Fruit fly (Drosophila melanogaster) whole organism, embryonic: ENCODE results near the gene T48.
A peak's percentile ranks its signal among the peaks of the same experiment; 100 is the strongest.

Experiments
- CG1024 ChIP-seq: fragments of 200-800 bp; sonication (Bioruptor generic); IDR thresholded peaks from 2 replicates; pipeline ENCODE4 v1.3.6; 2022; ENCODE audit warnings: missing biosample characterization, missing genetic modification characterization
- CG10654 ChIP-seq: fragments of 200-800 bp; sonication (Bioruptor generic); optimal IDR thresholded peaks from 2 replicates; lab custom pipeline; 2016; ENCODE audit warnings: missing biosample characterization, missing genetic modification characterization
- CG13287 ChIP-seq: fragments of 200-800 bp; sonication (Bioruptor generic); IDR thresholded peaks from 2 replicates; pipeline ENCODE4 v1.3.6; 2022; ENCODE audit warnings: missing biosample characterization, missing genetic modification characterization; ENCODE audit not compliant: partially characterized antibody
- CG14965 ChIP-seq: fragments of 200-800 bp; sonication (Bioruptor generic); optimal IDR thresholded peaks from 2 replicates; lab custom pipeline; 2016; ENCODE audit warnings: missing biosample characterization, missing genetic modification characterization, borderline replicate concordance
- CG15269 ChIP-seq: fragments of 200-800 bp; sonication (Bioruptor generic); optimal IDR thresholded peaks from 2 replicates; lab custom pipeline; 2018; ENCODE audit warnings: missing biosample characterization, mild to moderate bottlenecking, missing genetic modification characterization, moderate library complexity
- CG1647 ChIP-seq: fragments of 200-800 bp; sonication (Bioruptor generic); optimal IDR thresholded peaks from 3 replicates; lab custom pipeline; 2016; ENCODE audit warnings: missing biosample characterization, missing genetic modification characterization
- CG1792 ChIP-seq: fragments of 200-800 bp; sonication (Bioruptor generic); optimal IDR thresholded peaks from 2 replicates; lab custom pipeline; 2016; ENCODE audit warnings: missing biosample characterization, missing genetic modification characterization
- CG2712 ChIP-seq: fragments of 200-800 bp; optimal IDR thresholded peaks from 3 replicates; lab custom pipeline; 2019; ENCODE audit warnings: missing biosample characterization, mild to moderate bottlenecking, missing genetic modification characterization, moderate library complexity
- CG2889 ChIP-seq: fragments of 200-800 bp; sonication (Bioruptor generic); IDR thresholded peaks from 3 replicates; pipeline ENCODE4 v1.3.6; 2022; ENCODE audit warnings: missing biosample characterization, missing genetic modification characterization
- CG30020 ChIP-seq: fragments of 200-800 bp; optimal IDR thresholded peaks from 2 replicates; lab custom pipeline; 2019; ENCODE audit warnings: missing biosample characterization, mild to moderate bottlenecking, missing genetic modification characterization, moderate library complexity
- CG3281 ChIP-seq: fragments of 200-800 bp; sonication (Bioruptor generic); optimal IDR thresholded peaks from 3 replicates; lab custom pipeline; 2017; ENCODE audit warnings: missing biosample characterization, mild to moderate bottlenecking, missing genetic modification characterization
- CG4282 ChIP-seq: fragments of 200-800 bp; sonication (Bioruptor generic); optimal IDR thresholded peaks from 2 replicates; lab custom pipeline; 2016; ENCODE audit warnings: missing biosample characterization, missing genetic modification characterization
- CG4424 ChIP-seq: fragments of 200-800 bp; sonication (Bioruptor generic); optimal IDR thresholded peaks from 3 replicates; lab custom pipeline; 2016; ENCODE audit warnings: missing biosample characterization, missing genetic modification characterization
- CG4617 ChIP-seq: fragments of 200-800 bp; sonication (Bioruptor generic); optimal IDR thresholded peaks from 3 replicates; lab custom pipeline; 2016; ENCODE audit warnings: missing biosample characterization, missing genetic modification characterization, borderline replicate concordance
- CG5245 ChIP-seq: fragments of 200-800 bp; sonication (Bioruptor generic); optimal IDR thresholded peaks from 3 replicates; lab custom pipeline; 2016; ENCODE audit warnings: missing biosample characterization, missing genetic modification characterization
- CG7839 ChIP-seq: fragments of 200-800 bp; sonication (Bioruptor generic); optimal IDR thresholded peaks from 3 replicates; lab custom pipeline; 2018; ENCODE audit warnings: missing biosample characterization, mild to moderate bottlenecking, missing genetic modification characterization, moderate library complexity
- Chrac-16 ChIP-seq: fragments of 200-800 bp; sonication (Bioruptor generic); optimal IDR thresholded peaks from 3 replicates; lab custom pipeline; 2016; ENCODE audit warnings: missing biosample characterization, missing genetic modification characterization
- D ChIP-seq, 2 experiments: fragments of 200-800 bp in 1 of 2; fragments of >200 bp in 1 of 2; sonication (Bioruptor generic) in 1 of 2; optimal IDR thresholded peaks; 2 replicates in 1 of 2; 3 replicates in 1 of 2; lab custom pipeline; 2017; ENCODE audit warnings: mild to moderate bottlenecking in 1 of 2, missing biosample characterization in 1 of 2, missing genetic modification characterization in 1 of 2, missing genetic modification reagents in 1 of 2
- Eip74EF ChIP-seq, 2 experiments: fragments of 200-800 bp in 1 of 2; fragments of >200 bp in 1 of 2; sonication (Bioruptor generic) in 1 of 2; optimal IDR thresholded peaks; 2 replicates each; lab custom pipeline; 2017 to 2019; ENCODE audit warnings: missing biosample characterization in 2 of 2, missing genetic modification characterization in 2 of 2, mild to moderate bottlenecking in 1 of 2, moderate library complexity in 1 of 2
- Lhr ChIP-seq: fragments of 200-800 bp; sonication (Bioruptor generic); optimal IDR thresholded peaks from 3 replicates; lab custom pipeline; 2017; ENCODE audit warnings: mild to moderate bottlenecking, missing biosample characterization, missing genetic modification reagents, missing genetic modification characterization
- Ssrp ChIP-seq: fragments of 200-800 bp; sonication (Bioruptor generic); optimal IDR thresholded peaks from 2 replicates; lab custom pipeline; 2018; ENCODE audit warnings: missing biosample characterization, mild to moderate bottlenecking, missing genetic modification characterization, moderate library complexity
- amos ChIP-seq: fragments of 200-800 bp; sonication (Bioruptor generic); IDR thresholded peaks from 2 replicates; pipeline ENCODE4 v1.3.6; 2022; ENCODE audit warnings: missing biosample characterization, missing genetic modification characterization; ENCODE audit not compliant: partially characterized antibody
- bab2 ChIP-seq: fragments of 200-800 bp; sonication (Bioruptor generic); optimal IDR thresholded peaks from 2 replicates; lab custom pipeline; 2016; ENCODE audit warnings: missing biosample characterization, missing genetic modification characterization
- btn ChIP-seq: fragments of 200-800 bp; sonication (Bioruptor generic); optimal IDR thresholded peaks from 2 replicates; lab custom pipeline; 2016; ENCODE audit warnings: missing biosample characterization, missing genetic modification characterization
- cad ChIP-seq: fragments of >200 bp; optimal IDR thresholded peaks from 2 replicates; lab custom pipeline; 2017; ENCODE audit warnings: missing biosample characterization, missing genetic modification characterization
- caup ChIP-seq: fragments of 200-800 bp; sonication (Bioruptor generic); optimal IDR thresholded peaks from 3 replicates; lab custom pipeline; 2017; ENCODE audit warnings: missing biosample characterization, mild to moderate bottlenecking, missing genetic modification characterization, moderate library complexity; ENCODE audit not compliant: severe bottlenecking
- chinmo ChIP-seq: fragments of 200-800 bp; sonication (Bioruptor generic); IDR thresholded peaks from 4 replicates; pipeline ENCODE4 v1.3.6; 2022; ENCODE audit warnings: missing biosample characterization, missing genetic modification characterization; ENCODE audit not compliant: partially characterized antibody
- chm ChIP-seq: fragments of 200-800 bp; sonication (Bioruptor generic); IDR thresholded peaks from 2 replicates; pipeline ENCODE4 v1.3.6; 2022; ENCODE audit warnings: missing biosample characterization, missing genetic modification characterization
- ci ChIP-seq: fragments of 200-800 bp; sonication (Bioruptor generic); IDR thresholded peaks from 3 replicates; pipeline ENCODE4 v1.3.6; 2022; ENCODE audit warnings: missing biosample characterization, missing genetic modification characterization
- crc ChIP-seq: fragments of 200-800 bp; sonication (Bioruptor generic); optimal IDR thresholded peaks from 2 replicates; lab custom pipeline; 2016; ENCODE audit warnings: missing biosample characterization, missing genetic modification characterization
- dati ChIP-seq: fragments of 200-800 bp; sonication (Bioruptor generic); IDR thresholded peaks from 2 replicates; pipeline ENCODE4 v1.3.6; 2022; ENCODE audit warnings: missing biosample characterization, missing genetic modification characterization
- ewg ChIP-seq: fragments of 200-800 bp; sonication (Bioruptor generic); optimal IDR thresholded peaks from 3 replicates; lab custom pipeline; 2017; ENCODE audit warnings: mild to moderate bottlenecking, missing biosample characterization, missing genetic modification reagents, missing genetic modification characterization
- fd64A ChIP-seq: fragments of 200-800 bp; sonication (Bioruptor generic); optimal IDR thresholded peaks from 3 replicates; lab custom pipeline; 2018; ENCODE audit warnings: missing biosample characterization, mild to moderate bottlenecking, missing genetic modification characterization
- gcm ChIP-seq: fragments of 200-800 bp; sonication (Bioruptor generic); optimal IDR thresholded peaks from 2 replicates; lab custom pipeline; 2019; ENCODE audit warnings: missing biosample characterization, mild to moderate bottlenecking, missing genetic modification characterization, moderate library complexity
- ken ChIP-seq: fragments of 200-800 bp; sonication (Bioruptor generic); IDR thresholded peaks from 3 replicates; pipeline ENCODE4 v1.3.6; 2022; ENCODE audit warnings: missing biosample characterization, missing genetic modification characterization
- onecut ChIP-seq: fragments of 200-800 bp; sonication (Bioruptor generic); IDR thresholded peaks from 2 replicates; pipeline ENCODE4 v1.3.6; 2022; ENCODE audit warnings: missing biosample characterization, missing genetic modification characterization
- prd ChIP-seq, 3 experiments: fragments of >200 bp in 2 of 3; fragments of 200-800 bp in 1 of 3; sonication (Bioruptor generic) in 1 of 3; optimal IDR thresholded peaks in 2 of 3; IDR thresholded peaks in 1 of 3; 2 replicates in 2 of 3; 3 replicates in 1 of 3; pipeline versions ENCODE4 v1.3.6 to Lab custom; 2017 to 2022; ENCODE audit warnings: missing biosample characterization in 1 of 3, missing genetic modification characterization in 1 of 3
- sr ChIP-seq: fragments of 200-800 bp; sonication (Bioruptor generic); IDR thresholded peaks from 3 replicates; pipeline ENCODE4 v1.3.6; 2022; ENCODE audit warnings: missing biosample characterization, missing genetic modification characterization
- z ChIP-seq: fragments of 200-800 bp; sonication (Bioruptor generic); IDR thresholded peaks from 3 replicates; pipeline ENCODE4 v1.3.6; 2022; ENCODE audit warnings: missing biosample characterization, missing genetic modification characterization
- zen ChIP-seq: fragments of 200-800 bp; sonication (Bioruptor generic); optimal IDR thresholded peaks from 3 replicates; lab custom pipeline; 2018; ENCODE audit warnings: missing biosample characterization, mild to moderate bottlenecking, missing genetic modification characterization, moderate library complexity

T48 gene

dm6 chr3R:26882230-26883014, 888 bp downstream of the T48 start (continued):
- TF ChIP-seq CG3281 (GFP tag; lab: Kevin White, UChicago) (no peak), ken (GFP tag; lab: Robert Waterston, UW) (no peak), Lhr (GFP tag; lab: Kevin White, UChicago) (no peak), amos (GFP tag; lab: Robert Waterston, UW) (no peak), prd (optimal IDR thresholded peaks at IDR 0.05; lab: Kevin White, UChicago) (no peak), prd (GFP tag; IDR thresholded peaks at IDR 0.05; lab: Robert Waterston, UW) (no peak), CG14965 (no peak), CG1647 (GFP tag; lab: Kevin White, UChicago) (no peak), CG2712 (tag; lab: Kevin White, UChicago) (no peak), Eip74EF (GFP tag; optimal IDR thresholded peaks at IDR 0.05; lab: Kevin White, UChicago) (no peak), crc (GFP tag; lab: Kevin White, UChicago) (no peak), btn (GFP tag; lab: Kevin White, UChicago) (no peak), CG10654 (GFP tag; lab: Kevin White, UChicago) (no peak), Ssrp (tag; lab: Kevin White, UChicago) (peak; percentile 11), CG1792 (GFP tag; lab: Kevin White, UChicago) (no peak), CG2889 (no peak), CG4282 (no peak), CG1024 (GFP tag; lab: Robert Waterston, UW) (no peak), gcm (peak; percentile 15), chm (GFP tag; lab: Robert Waterston, UW) (peak; percentile 64), zen (tag; lab: Kevin White, UChicago) (peak; percentile 11), CG4617 (GFP tag; lab: Kevin White, UChicago) (no peak), CG30020 (tag; lab: Kevin White, UChicago) (no peak), sr (GFP tag; lab: Robert Waterston, UW) (peak; percentile 65; the same call in 1 of the 3 replicates), CG7839 (tag; lab: Kevin White, UChicago) (no peak), CG5245 (GFP tag; lab: Kevin White, UChicago) (no peak), CG15269 (no peak), CG13287 (GFP tag; lab: Robert Waterston, UW) (no peak), Chrac-16 (no peak), ewg (GFP tag; lab: Kevin White, UChicago) (peak; percentile 24), cad (GFP tag; lab: Kevin White, UChicago) (peak; percentile 87), onecut (no peak), chinmo (GFP tag; lab: Robert Waterston, UW) (0 out of 4 replicates have a peak, but pooled peaks have one; percentile 53), caup (GFP tag; lab: Kevin White, UChicago) (no peak), CG4424 (GFP tag; lab: Kevin White, UChicago) (no peak), fd64A (GFP tag; lab: Kevin White, UChicago) (no peak), dati (GFP tag; lab: Robert Waterston, UW) (no peak), D (optimal IDR thresholded peaks at IDR 0.05; lab: Kevin White, UChicago) (no peak), D (GFP tag; optimal IDR thresholded peaks at IDR 0.05; lab: Kevin White, UChicago) (peak; percentile 32), z (GFP tag; lab: Robert Waterston, UW) (no peak), bab2 (GFP tag; lab: Kevin White, UChicago) (no peak), ci (GFP tag; lab: Robert Waterston, UW) (no peak)
